Fruit fly (Drosophila melanogaster) whole organism, prepupa: ENCODE results near the gene CG31465.

Experiments
- CG10631 ChIP-seq: fragments of 200-800 bp; sonication (Bioruptor generic); optimal IDR thresholded peaks from 2 replicates; lab custom pipeline; 2016; ENCODE audit warnings: missing biosample characterization, missing genetic modification characterization
- CG10669 ChIP-seq: fragments of 200-800 bp; sonication (Bioruptor generic); optimal IDR thresholded peaks from 3 replicates; lab custom pipeline; 2018; ENCODE audit warnings: missing biosample characterization, mild to moderate bottlenecking, missing genetic modification characterization, moderate library complexity
- CG11294 ChIP-seq: fragments of 200-800 bp; sonication (Bioruptor generic); IDR thresholded peaks from 2 replicates; pipeline ENCODE4 v1.3.6; 2022; ENCODE audit warnings: missing biosample characterization, missing genetic modification characterization
- CG1621 ChIP-seq: fragments of 200-800 bp; sonication (Bioruptor generic); optimal IDR thresholded peaks from 3 replicates; lab custom pipeline; 2018; ENCODE audit warnings: missing biosample characterization, mild to moderate bottlenecking, missing genetic modification characterization
- CG16779 ChIP-seq: fragments of 200-800 bp; sonication (Bioruptor generic); optimal IDR thresholded peaks from 3 replicates; lab custom pipeline; 2017; ENCODE audit warnings: missing biosample characterization, mild to moderate bottlenecking, missing genetic modification characterization
- CG31627 ChIP-seq: fragments of 200-800 bp; sonication (Bioruptor generic); optimal IDR thresholded peaks from 3 replicates; lab custom pipeline; 2016; ENCODE audit warnings: missing biosample characterization, missing genetic modification characterization
- CG32006 ChIP-seq: fragments of 200-800 bp; sonication (Bioruptor generic); optimal IDR thresholded peaks from 3 replicates; lab custom pipeline; 2017; ENCODE audit warnings: missing biosample characterization, mild to moderate bottlenecking, missing genetic modification characterization
- CG34406 ChIP-seq: fragments of 200-800 bp; sonication (Bioruptor generic); optimal IDR thresholded peaks from 3 replicates; lab custom pipeline; 2016; ENCODE audit warnings: missing biosample characterization, missing genetic modification characterization
- CG3919 ChIP-seq: fragments of 200-800 bp; sonication (Bioruptor generic); optimal IDR thresholded peaks from 3 replicates; lab custom pipeline; 2016; ENCODE audit warnings: missing biosample characterization, missing genetic modification characterization
- CG4318 ChIP-seq: fragments of 200-800 bp; sonication (Bioruptor generic); optimal IDR thresholded peaks from 3 replicates; lab custom pipeline; 2017; ENCODE audit warnings: missing biosample characterization, mild to moderate bottlenecking, missing genetic modification characterization
- CG6163 ChIP-seq: fragments of 200-800 bp; sonication (Bioruptor generic); IDR thresholded peaks from 3 replicates; pipeline ENCODE4 v1.3.6; 2022; ENCODE audit warnings: missing biosample characterization, missing genetic modification characterization
- CG6276 ChIP-seq: fragments of 200-800 bp; sonication (Bioruptor generic); optimal IDR thresholded peaks from 2 replicates; lab custom pipeline; 2017; ENCODE audit warnings: missing biosample characterization, mild to moderate bottlenecking, missing genetic modification characterization
- CG6808 ChIP-seq: fragments of 200-800 bp; sonication (Bioruptor generic); optimal IDR thresholded peaks from 3 replicates; lab custom pipeline; 2017; ENCODE audit warnings: missing biosample characterization, missing genetic modification characterization, mild to moderate bottlenecking, moderate library complexity, missing genetic modification reagents
- CG8119 ChIP-seq: fragments of 200-800 bp; sonication (Bioruptor generic); IDR thresholded peaks from 3 replicates; pipeline ENCODE4 v1.3.6; 2022; ENCODE audit warnings: missing biosample characterization, missing genetic modification characterization
- CG8632 ChIP-seq: fragments of 200-800 bp; sonication (Bioruptor generic); optimal IDR thresholded peaks from 3 replicates; lab custom pipeline; 2016; ENCODE audit warnings: missing biosample characterization, missing genetic modification characterization
- CG9139 ChIP-seq: fragments of 200-800 bp; sonication (Bioruptor generic); optimal IDR thresholded peaks from 3 replicates; lab custom pipeline; 2017; ENCODE audit warnings: missing biosample characterization, mild to moderate bottlenecking, missing genetic modification characterization
- Eip75B ChIP-seq: fragments of 200-800 bp; sonication (Bioruptor generic); optimal IDR thresholded peaks from 3 replicates; lab custom pipeline; 2016; ENCODE audit warnings: missing biosample characterization, missing genetic modification characterization
- Eip93F ChIP-seq: fragments of 200-800 bp; sonication (Bioruptor generic); optimal IDR thresholded peaks from 2 replicates; lab custom pipeline; 2016; ENCODE audit warnings: missing biosample characterization, mild to moderate bottlenecking, missing genetic modification characterization
- Ets21C ChIP-seq: fragments of 200-800 bp; sonication (Bioruptor generic); optimal IDR thresholded peaks from 3 replicates; lab custom pipeline; 2016; ENCODE audit warnings: missing biosample characterization, missing genetic modification characterization
- Gug ChIP-seq: fragments of 200-800 bp; sonication (Bioruptor generic); IDR thresholded peaks from 2 replicates; pipeline ENCODE4 v1.3.6; 2022; ENCODE audit warnings: missing biosample characterization, missing genetic modification characterization
- Hr39 ChIP-seq: fragments of 200-800 bp; sonication (Bioruptor generic); optimal IDR thresholded peaks from 2 replicates; lab custom pipeline; 2016; ENCODE audit warnings: missing biosample characterization, missing genetic modification characterization
- Met ChIP-seq: fragments of 200-800 bp; sonication (Bioruptor generic); optimal IDR thresholded peaks from 3 replicates; lab custom pipeline; 2016; ENCODE audit warnings: missing biosample characterization, missing genetic modification characterization
- OdsH ChIP-seq: fragments of 200-800 bp; sonication (Bioruptor generic); optimal IDR thresholded peaks from 3 replicates; lab custom pipeline; 2016; ENCODE audit warnings: missing biosample characterization, missing genetic modification characterization
- Smox ChIP-seq: fragments of 200-800 bp; sonication (Bioruptor generic); optimal IDR thresholded peaks from 3 replicates; lab custom pipeline; 2016; ENCODE audit warnings: missing biosample characterization, missing genetic modification characterization
- Sox15 ChIP-seq: fragments of 200-800 bp; sonication (Bioruptor generic); optimal IDR thresholded peaks from 3 replicates; lab custom pipeline; 2016; ENCODE audit warnings: missing biosample characterization, missing genetic modification characterization
- achi ChIP-seq: fragments of 200-800 bp; sonication (Bioruptor generic); optimal IDR thresholded peaks from 3 replicates; lab custom pipeline; 2016; ENCODE audit warnings: missing biosample characterization, missing genetic modification characterization
- dac ChIP-seq: fragments of 200-800 bp; sonication (Bioruptor generic); optimal IDR thresholded peaks from 2 replicates; lab custom pipeline; 2017; ENCODE audit warnings: missing biosample characterization, mild to moderate bottlenecking, missing genetic modification characterization
- esn ChIP-seq: fragments of 200-800 bp; sonication (Bioruptor generic); optimal IDR thresholded peaks from 2 replicates; lab custom pipeline; 2016; ENCODE audit warnings: missing biosample characterization, mild to moderate bottlenecking, missing genetic modification characterization, moderate library complexity
- fd59A ChIP-seq: fragments of 200-800 bp; sonication (Bioruptor generic); optimal IDR thresholded peaks from 2 replicates; lab custom pipeline; 2017; ENCODE audit warnings: missing biosample characterization, mild to moderate bottlenecking, missing genetic modification characterization, missing genetic modification reagents
- fd85E ChIP-seq: fragments of 200-800 bp; sonication (Bioruptor generic); optimal IDR thresholded peaks from 3 replicates; lab custom pipeline; 2016; ENCODE audit warnings: missing biosample characterization, missing genetic modification characterization
- fkh ChIP-seq: fragments of 200-800 bp; sonication (Bioruptor generic); optimal IDR thresholded peaks from 3 replicates; lab custom pipeline; 2017; ENCODE audit warnings: missing biosample characterization, mild to moderate bottlenecking, missing genetic modification characterization, moderate library complexity
- lz ChIP-seq: fragments of 200-800 bp; sonication (Bioruptor generic); optimal IDR thresholded peaks from 3 replicates; lab custom pipeline; 2016; ENCODE audit warnings: missing biosample characterization, missing genetic modification characterization
- pdm3 ChIP-seq: fragments of 200-800 bp; sonication (Bioruptor generic); optimal IDR thresholded peaks from 3 replicates; lab custom pipeline; 2016; ENCODE audit warnings: missing biosample characterization, missing genetic modification characterization
- salr ChIP-seq, 2 experiments: fragments of 200-800 bp; sonication (Bioruptor generic); optimal IDR thresholded peaks; 3 replicates each; lab custom pipeline; 2016 to 2018; ENCODE audit warnings: missing biosample characterization in 2 of 2, missing genetic modification characterization in 2 of 2, mild to moderate bottlenecking in 1 of 2
- spab ChIP-seq: fragments of 200-800 bp; sonication (Bioruptor generic); optimal IDR thresholded peaks from 2 replicates; lab custom pipeline; 2017; ENCODE audit warnings: missing biosample characterization, mild to moderate bottlenecking, missing genetic modification characterization, missing genetic modification reagents
- ss ChIP-seq, 2 experiments: fragments of 200-800 bp; sonication (Bioruptor generic); optimal IDR thresholded peaks; 2 replicates in 1 of 2; 3 replicates in 1 of 2; lab custom pipeline; 2017 to 2018; ENCODE audit warnings: mild to moderate bottlenecking in 2 of 2, missing biosample characterization in 2 of 2, missing genetic modification characterization in 2 of 2, moderate library complexity in 1 of 2
- svp ChIP-seq: fragments of 200-800 bp; sonication (Bioruptor generic); peaks from one replicate; lab custom pipeline; 2016; ENCODE audit warnings: missing biosample characterization, missing genetic modification characterization
- topi ChIP-seq: fragments of 200-800 bp; sonication (Bioruptor generic); optimal IDR thresholded peaks from 3 replicates; lab custom pipeline; 2016; ENCODE audit warnings: missing biosample characterization, missing genetic modification characterization
- vri ChIP-seq: fragments of 200-800 bp; sonication (Bioruptor generic); optimal IDR thresholded peaks from 3 replicates; lab custom pipeline; 2016; ENCODE audit warnings: missing biosample characterization, mild to moderate bottlenecking, missing genetic modification characterization

Gene CG31465

dm6 chr3R:21899170-21899575 lies 18.6 kb downstream of the CG31465 start (continued):
- peak; percentile 40 for TF ChIP-seq CG34406 (GFP tag; lab: Kevin White, UChicago)
- no peak for TF ChIP-seq Sox15 (GFP tag; lab: Kevin White, UChicago)
- peak; percentile 47 for TF ChIP-seq CG1621
- TF ChIP-seq CG3919: peak; percentile 77
- TF ChIP-seq pdm3 (GFP tag; lab: Kevin White, UChicago): peak; percentile 52
- TF ChIP-seq dac (GFP tag; lab: Kevin White, UChicago): peak; percentile 12
- TF ChIP-seq achi: peak; percentile 61
- peak; percentile 82 for TF ChIP-seq CG10669 (GFP tag; lab: Kevin White, UChicago)
- TF ChIP-seq fd59A (GFP tag; lab: Kevin White, UChicago): peak; percentile 64
- TF ChIP-seq Gug: peak; percentile 60
- TF ChIP-seq salr (GFP tag; optimal IDR thresholded peaks at IDR 0.05; lab: Kevin White, UChicago): peak in 1 of 2 experiments; percentile 54
- TF ChIP-seq CG6163: peak; percentile 72
- TF ChIP-seq Eip75B (GFP tag; lab: Kevin White, UChicago): peak; percentile 73
- 0 out of 2 replicates have a peak, but pooled peaks have one; percentile 32 for TF ChIP-seq CG11294 (GFP tag; lab: Robert Waterston, UW)
- peak; percentile 41 for TF ChIP-seq CG31627 (GFP tag; lab: Kevin White, UChicago)
- peak; percentile 71 for TF ChIP-seq CG10631 (GFP tag; lab: Kevin White, UChicago)
- TF ChIP-seq CG8119 (GFP tag; lab: Robert Waterston, UW): peak; percentile 69; the same call in 2 of the 3 replicates
- TF ChIP-seq CG32006 (GFP tag; lab: Kevin White, UChicago): peak; percentile 69
- TF ChIP-seq OdsH (GFP tag; lab: Kevin White, UChicago): peak; percentile 68
- peak; percentile 71 for TF ChIP-seq esn
- no peak for TF ChIP-seq fd85E (GFP tag; lab: Kevin White, UChicago)
- TF ChIP-seq CG6276 (GFP tag; lab: Kevin White, UChicago): peak; percentile 54
- peak; percentile 61 for TF ChIP-seq Smox (GFP tag; lab: Kevin White, UChicago)
- TF ChIP-seq CG9139 (GFP tag; lab: Kevin White, UChicago): peak; percentile 31
- peak; percentile 51 for TF ChIP-seq CG16779 (tag; lab: Kevin White, UChicago)
- peak; percentile 43 for TF ChIP-seq CG4318 (GFP tag; lab: Kevin White, UChicago)
- peak; percentile 43 for TF ChIP-seq CG8632 (GFP tag; lab: Kevin White, UChicago)
- peak; percentile 55 for TF ChIP-seq Met (GFP tag; lab: Kevin White, UChicago)
- TF ChIP-seq svp (GFP tag; lab: Kevin White, UChicago): peak; percentile 76
- TF ChIP-seq fkh (GFP tag; lab: Kevin White, UChicago): no peak
- peak; percentile 65 for TF ChIP-seq spab (GFP tag; lab: Kevin White, UChicago)
- TF ChIP-seq Eip93F (GFP tag; lab: Kevin White, UChicago): no peak
- peak; percentile 87 for TF ChIP-seq CG6808 (GFP tag; lab: Kevin White, UChicago)
- TF ChIP-seq lz (GFP tag; lab: Kevin White, UChicago): peak; percentile 56

DNA sequence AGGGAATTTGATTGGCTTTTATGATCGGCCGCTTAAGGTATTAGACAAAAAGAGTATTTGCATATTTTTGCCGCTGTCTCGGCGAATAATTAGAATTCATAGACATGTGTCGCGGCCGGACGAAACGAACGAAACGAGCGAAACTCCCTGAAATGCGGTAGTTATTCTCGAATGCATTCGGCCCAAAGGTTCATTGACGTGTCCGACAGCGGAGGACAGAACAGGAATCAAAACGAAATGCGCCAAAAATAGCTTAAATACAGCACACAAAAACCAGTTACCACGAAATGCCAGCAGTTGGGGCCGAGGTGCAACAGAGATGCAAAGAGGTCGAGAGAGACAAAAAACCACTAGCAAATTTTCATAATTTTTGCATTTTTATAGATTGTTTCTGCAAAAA lies 23.7 kb downstream of the CG31465 start:
- TF ChIP-seq ss (GFP tag; optimal IDR thresholded peaks at IDR 0.05; lab: Kevin White, UChicago): peak in 1 of 2 experiments; percentile 24
- TF ChIP-seq CG10669 (GFP tag; lab: Kevin White, UChicago): peak; percentile 2
- TF ChIP-seq Hr39 (GFP tag; lab: Kevin White, UChicago): peak; percentile 3
- no peak for TF ChIP-seq topi (GFP tag; lab: Kevin White, UChicago)
- no peak for TF ChIP-seq dac (GFP tag; lab: Kevin White, UChicago)
- TF ChIP-seq fkh (GFP tag; lab: Kevin White, UChicago): no peak
- no peak for TF ChIP-seq Gug
- no peak for TF ChIP-seq Ets21C (GFP tag; lab: Kevin White, UChicago)
- TF ChIP-seq Sox15 (GFP tag; lab: Kevin White, UChicago): no peak
- TF ChIP-seq CG31627 (GFP tag; lab: Kevin White, UChicago): peak; percentile 15
- no peak for TF ChIP-seq vri (GFP tag; lab: Kevin White, UChicago)
- TF ChIP-seq CG1621: peak; percentile 24
- peak; percentile 19 for TF ChIP-seq esn
